Worm (Caenorhabditis elegans) whole organism, L3 larva: Measurements from ENCODE around the gene str-38.

Experiments
- ZK546.5 ChIP-seq: sonication (generic microtip); optimal IDR thresholded peaks from 2 replicates; lab custom pipeline; 2017; ENCODE audit warnings: missing biosample characterization, missing genetic modification characterization
- ceh-82 ChIP-seq: fragments of 150-350 bp; optimal IDR thresholded peaks from 2 replicates; lab custom pipeline; 2014; ENCODE audit warnings: missing biosample characterization, missing genetic modification characterization
- elt-1 ChIP-seq: fragments of 150-350 bp; optimal IDR thresholded peaks from 2 replicates; lab custom pipeline; 2014; ENCODE audit warnings: missing biosample characterization, missing genetic modification characterization
- mdl-1 ChIP-seq: fragments of 150-350 bp; optimal IDR thresholded peaks from 2 replicates; lab custom pipeline; 2014; ENCODE audit warnings: missing biosample characterization, missing genetic modification characterization
- nhr-23 ChIP-seq: fragments of 150-350 bp; optimal IDR thresholded peaks from 2 replicates; lab custom pipeline; 2014; ENCODE audit warnings: missing biosample characterization, missing genetic modification reagents, missing genetic modification characterization
- nhr-25 ChIP-seq: sonication (generic microtip); optimal IDR thresholded peaks from 2 replicates; lab custom pipeline; 2017; ENCODE audit warnings: missing biosample characterization, missing genetic modification characterization
- nhr-67 ChIP-seq: fragments of 150-350 bp; optimal IDR thresholded peaks from 2 replicates; lab custom pipeline; 2014; ENCODE audit warnings: missing biosample characterization, missing genetic modification characterization
- pha-4 ChIP-seq: fragments of 150-350 bp; optimal IDR thresholded peaks from 2 replicates; lab custom pipeline; 2014; ENCODE audit warnings: missing biosample characterization, missing genetic modification reagents, missing genetic modification characterization
- unc-39 ChIP-seq: sonication (generic microtip); optimal IDR thresholded peaks from 4 replicates; lab custom pipeline; 2017; ENCODE audit warnings: missing biosample characterization, missing genetic modification characterization
- zag-1 ChIP-seq: fragments of 150-350 bp; optimal IDR thresholded peaks from 2 replicates; lab custom pipeline; 2014; ENCODE audit warnings: missing biosample characterization, missing genetic modification characterization
- ztf-11 ChIP-seq: fragments of 150-350 bp; optimal IDR thresholded peaks from 2 replicates; lab custom pipeline; 2014; ENCODE audit warnings: missing biosample characterization, missing genetic modification characterization
- ztf-4 ChIP-seq: fragments of 150-350 bp; optimal IDR thresholded peaks from 2 replicates; lab custom pipeline; 2014; ENCODE audit warnings: missing biosample characterization, missing genetic modification characterization

- TF ChIP-seq pha-4 (tag; lab: Kevin White, UChicago) (no peak), unc-39 (tag; lab: Kevin White, UChicago) (no peak), ceh-82 (tag; lab: Kevin White, UChicago) (no peak), nhr-67 (no peak), nhr-25 (tag; lab: Kevin White, UChicago) (no peak), zag-1 (tag; lab: Kevin White, UChicago) (no peak), nhr-23 (tag; lab: Kevin White, UChicago) (no peak), ztf-4 (tag; lab: Kevin White, UChicago) (no peak), ztf-11 (tag; lab: Kevin White, UChicago) (no peak), ZK546.5 (no peak), elt-1 (tag; lab: Kevin White, UChicago) (no peak), mdl-1 (tag; lab: Kevin White, UChicago) (no peak)
Observed at ce11 chrV:15779128-15779729, 47.1 kb upstream of the str-38 start, which contains the start of the genes nhr-285 and irld-52.
